Fruit fly (Drosophila melanogaster): ENCODE results near the gene rudhira.

- TF ChIP-seq Eip75B (GFP tag; optimal IDR thresholded peaks at IDR 0.05), result no peak
- no peak for TF ChIP-seq CG11762 (GFP tag; optimal IDR thresholded peaks at IDR 0.05; ENCODE audit: insufficient read depth)
- TF ChIP-seq Blimp-1 (GFP tag; optimal IDR thresholded peaks at IDR 0.05), result no peak
Observed at dm6 chrX:11849267-11849666, 32.6 kb downstream of the rudhira start.

Data from whole organism, prepupa.